Worm (Caenorhabditis elegans) whole organism, L2 larva: ENCODE data around the gene F09B9.5.

Experiments used
- aly-2 ChIP-seq: fragments of 150-350 bp; optimal IDR thresholded peaks from 2 replicates; lab custom pipeline; 2014; ENCODE audit warnings: missing biosample characterization, missing genetic modification characterization
- ceh-82 ChIP-seq: fragments of 150-350 bp; optimal IDR thresholded peaks from 2 replicates; lab custom pipeline; 2014; ENCODE audit warnings: missing biosample characterization, missing genetic modification characterization
- elt-1 ChIP-seq: fragments of 150-350 bp; optimal IDR thresholded peaks from 2 replicates; lab custom pipeline; 2014; ENCODE audit warnings: missing biosample characterization, missing genetic modification characterization
- lin-13 ChIP-seq: fragments of 150-350 bp; optimal IDR thresholded peaks from 2 replicates; lab custom pipeline; 2014; ENCODE audit warnings: missing biosample characterization, missing genetic modification reagents, missing genetic modification characterization
- lsy-2 ChIP-seq, 2 experiments: fragments of 150-350 bp in 1 of 2; sonication (generic microtip) in 1 of 2; optimal IDR thresholded peaks; 2 replicates each; lab custom pipeline; 2014 to 2017; ENCODE audit warnings: missing biosample characterization in 2 of 2, missing genetic modification characterization in 2 of 2
- mdl-1 ChIP-seq, 2 experiments: fragments of 150-350 bp in 1 of 2; sonication (generic microtip) in 1 of 2; optimal IDR thresholded peaks; 2 replicates each; lab custom pipeline; 2017; ENCODE audit warnings: missing biosample characterization in 2 of 2, missing genetic modification characterization in 2 of 2
- nhr-11 ChIP-seq: fragments of 150-350 bp; optimal IDR thresholded peaks from 2 replicates; lab custom pipeline; 2014; ENCODE audit warnings: missing biosample characterization, missing genetic modification characterization
- nhr-6 ChIP-seq: fragments of 150-350 bp; optimal IDR thresholded peaks from 2 replicates; lab custom pipeline; 2014; ENCODE audit warnings: missing biosample characterization, missing genetic modification characterization
- nhr-77 ChIP-seq: fragments of 150-350 bp; optimal IDR thresholded peaks from 2 replicates; lab custom pipeline; 2014; ENCODE audit warnings: missing biosample characterization, missing genetic modification characterization
- unc-62 ChIP-seq: fragments of 150-350 bp; optimal IDR thresholded peaks from 2 replicates; lab custom pipeline; 2014; ENCODE audit warnings: missing biosample characterization, missing genetic modification reagents, missing genetic modification characterization

DNA sequence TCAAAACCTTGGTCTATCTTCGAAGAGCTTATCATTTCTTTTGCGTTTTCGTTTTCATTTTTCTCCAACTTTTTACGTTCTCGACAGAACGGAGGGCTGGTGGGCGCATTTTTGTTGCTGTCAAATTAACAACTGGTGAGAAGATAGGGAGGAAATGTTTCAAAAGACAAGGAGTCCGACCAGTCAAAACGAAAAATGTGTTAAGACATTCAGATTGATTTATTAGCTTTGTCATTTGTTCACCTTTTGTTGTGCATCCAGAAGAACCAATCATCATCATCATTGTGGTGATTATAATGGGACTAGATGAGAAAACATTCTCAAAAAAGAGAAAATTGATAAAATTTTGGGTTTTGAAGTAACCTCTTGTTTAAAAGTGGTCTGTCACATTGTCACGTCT is 24.5 kb upstream of the F09B9.5 start:
- TF ChIP-seq lsy-2 (tag; optimal IDR thresholded peaks at IDR 0.05; lab: Kevin White, UChicago) (no peak), nhr-11 (tag; lab: Kevin White, UChicago) (no peak), ceh-82 (tag; lab: Kevin White, UChicago) (no peak), nhr-6 (tag; lab: Kevin White, UChicago) (no peak), elt-1 (tag; lab: Kevin White, UChicago) (no peak), unc-62 (GFP tag; lab: Kevin White, UChicago) (no peak), lin-13 (GFP tag; lab: Kevin White, UChicago) (no peak), mdl-1 (tag; optimal IDR thresholded peaks at IDR 0.05; lab: Kevin White, UChicago) (no peak), nhr-77 (no peak), aly-2 (tag; lab: Kevin White, UChicago) (no peak)
